Worm (Caenorhabditis elegans): ENCODE results near the gene clec-212.
A peak's percentile ranks its signal among the peaks of the same experiment; 100 is the strongest.

clec-212 gene

ce11 chrV:7587637-7588036 lies 17.4 kb upstream of the clec-212 start, which contains the start of the genes F19F10.11 and C50E3.5 (continued):
- peak; percentile 56 for TF ChIP-seq blmp-1 (tag; optimal IDR thresholded peaks at IDR 0.05)

- TF ChIP-seq xbp-1 (tag; optimal IDR thresholded peaks at IDR 0.05): peak; percentile 55
- no peak for TF ChIP-seq F16B12.6 (tag; optimal IDR thresholded peaks at IDR 0.05)
- peak; percentile 43 for TF ChIP-seq unc-86 (tag; optimal IDR thresholded peaks at IDR 0.05)
- TF ChIP-seq ama-1 (optimal IDR thresholded peaks at IDR 0.05): no peak
- TF ChIP-seq blmp-1 (tag; optimal IDR thresholded peaks at IDR 0.05): peak; percentile 20
- TF ChIP-seq ceh-90 (tag; optimal IDR thresholded peaks at IDR 0.05): no peak
- TF ChIP-seq swsn-7 (tag; optimal IDR thresholded peaks at IDR 0.05): peak; percentile 62
- peak; percentile 74 for TF ChIP-seq snu-23 (GFP tag; optimal IDR thresholded peaks at IDR 0.05)
- no peak for TF ChIP-seq ceh-63 (GFP tag; optimal IDR thresholded peaks at IDR 0.05)
- TF ChIP-seq mab-9 (GFP tag; IDR thresholded peaks at IDR 0.05): no peak
- peak; percentile 27 for TF ChIP-seq C16A3.4 (tag; optimal IDR thresholded peaks at IDR 0.05)
- no peak for TF ChIP-seq nhr-28 (tag; optimal IDR thresholded peaks at IDR 0.05)
- no peak for TF ChIP-seq pqm-1 (tag; optimal IDR thresholded peaks at IDR 0.05)
- peak; percentile 70 for TF ChIP-seq nhr-47 (tag; optimal IDR thresholded peaks at IDR 0.05)
- peak; percentile 44 for TF ChIP-seq dsc-1 (tag; optimal IDR thresholded peaks at IDR 0.05)
- TF ChIP-seq aly-2 (tag; optimal IDR thresholded peaks at IDR 0.05): no peak
- no peak for TF ChIP-seq unc-130 (tag; optimal IDR thresholded peaks at IDR 0.05)
- TF ChIP-seq ceh-8 (GFP tag; optimal IDR thresholded peaks at IDR 0.05): no peak
- TF ChIP-seq pag-3 (tag; optimal IDR thresholded peaks at IDR 0.05; ENCODE audit: borderline replicate concordance, insufficient read depth): no peak
- peak; percentile 25 for TF ChIP-seq lin-39 (tag; optimal IDR thresholded peaks at IDR 0.05)
- no peak for TF ChIP-seq unc-62 (GFP tag; optimal IDR thresholded peaks at IDR 0.05)
- TF ChIP-seq fkh-4 (tag; optimal IDR thresholded peaks at IDR 0.05; ENCODE audit: borderline replicate concordance): no peak
- no peak for TF ChIP-seq C34B4.2 (tag; optimal IDR thresholded peaks at IDR 0.05)
- TF ChIP-seq nhr-19 (GFP tag; conservative IDR thresholded peaks at IDR 0.05): peak; percentile 54
- TF ChIP-seq grh-1 (GFP tag; IDR thresholded peaks at IDR 0.05): no peak
- TF ChIP-seq vab-15 (tag; optimal IDR thresholded peaks at IDR 0.05): no peak
- peak; percentile 72 for TF ChIP-seq mep-1 (tag; optimal IDR thresholded peaks at IDR 0.05)
- TF ChIP-seq hlh-17 (GFP tag; optimal IDR thresholded peaks at IDR 0.05; ENCODE audit: borderline replicate concordance): no peak
- TF ChIP-seq mdl-1 (tag; optimal IDR thresholded peaks at IDR 0.05): no peak
- peak; percentile 60 for TF ChIP-seq nhr-77 (tag; optimal IDR thresholded peaks at IDR 0.05)
- TF ChIP-seq tbx-2 (tag; optimal IDR thresholded peaks at IDR 0.05): peak; percentile 54
- no peak for TF ChIP-seq irx-1 (tag; optimal IDR thresholded peaks at IDR 0.05)
- TF ChIP-seq hlh-4 (tag; optimal IDR thresholded peaks at IDR 0.05): no peak
- TF ChIP-seq hpl-2 (GFP tag; optimal IDR thresholded peaks at IDR 0.05): no peak
- TF ChIP-seq ceh-82 (tag; optimal IDR thresholded peaks at IDR 0.05): peak in 2 of 3 experiments; percentile 26 to 27
- TF ChIP-seq skn-1 (tag; optimal IDR thresholded peaks at IDR 0.05): peak; percentile 25
- TF ChIP-seq nhr-20 (tag; optimal IDR thresholded peaks at IDR 0.05): peak; percentile 65
- peak; percentile 49 for TF ChIP-seq jun-1 (tag; optimal IDR thresholded peaks at IDR 0.05)
- TF ChIP-seq elt-3 (tag; optimal IDR thresholded peaks at IDR 0.05): peak in 2 of 6 experiments; percentile 12 to 34
- TF ChIP-seq egl-13 (tag; optimal IDR thresholded peaks at IDR 0.05): no peak
- no peak for TF ChIP-seq sox-4 (tag; optimal IDR thresholded peaks at IDR 0.05)
- no peak for TF ChIP-seq ceh-88 (GFP tag; IDR thresholded peaks at IDR 0.05)
- TF ChIP-seq sptf-1 (tag; optimal IDR thresholded peaks at IDR 0.05): no peak
- TF ChIP-seq lir-3 (tag; optimal IDR thresholded peaks at IDR 0.05; ENCODE audit: poor library complexity): no peak
- TF ChIP-seq sup-37 (GFP tag; optimal IDR thresholded peaks at IDR 0.05): no peak
- peak; percentile 54 for TF ChIP-seq rnt-1 (tag; optimal IDR thresholded peaks at IDR 0.05)
- TF ChIP-seq alr-1 (tag; optimal IDR thresholded peaks at IDR 0.05; ENCODE audit: borderline replicate concordance): no peak
- no peak for TF ChIP-seq C04F5.9 (tag; optimal IDR thresholded peaks at IDR 0.05)
- TF ChIP-seq lin-15B (tag; optimal IDR thresholded peaks at IDR 0.05): peak; percentile 2
- no peak for TF ChIP-seq nhr-76 (tag; optimal IDR thresholded peaks at IDR 0.05)
- TF ChIP-seq nhr-71 (tag; optimal IDR thresholded peaks at IDR 0.05): peak; percentile 76
These were observed 10.2 kb upstream of the clec-212 start, which contains the start of gene ets-6 for ce11 chrV:7580378-7580777. Gene ets-6, minus strand, starts transcription at chrV:7580546.
